Worm (Caenorhabditis elegans) whole organism, mixed stage, embryonic: Measurements from ENCODE around the gene Y39B6A.29.

Experiments
- M03D4.4 ChIP-seq: sonication (generic microtip); optimal IDR thresholded peaks from 2 replicates; lab custom pipeline; 2017; ENCODE audit warnings: mild to moderate bottlenecking, missing genetic modification characterization, missing compliant biosample characterization
- bed-3 ChIP-seq: fragments of 200-800 bp; sonication (Bioruptor generic); optimal IDR thresholded peaks from 3 replicates; lab custom pipeline; 2018; ENCODE audit warnings: mild to moderate bottlenecking, missing genetic modification characterization, moderate library complexity, missing compliant biosample characterization
- blmp-1 ChIP-seq: fragments of 150-350 bp; optimal IDR thresholded peaks from 2 replicates; lab custom pipeline; 2014; ENCODE audit warnings: missing biosample characterization, missing genetic modification characterization
- ceh-39 ChIP-seq: fragments of 150-350 bp; optimal IDR thresholded peaks from 2 replicates; lab custom pipeline; 2014; ENCODE audit warnings: missing biosample characterization, missing genetic modification characterization
- ceh-43 ChIP-seq: fragments of 200-800 bp; sonication (Bioruptor generic); optimal IDR thresholded peaks from 2 replicates; lab custom pipeline; 2018; ENCODE audit warnings: mild to moderate bottlenecking, missing genetic modification characterization, moderate library complexity, missing compliant biosample characterization
- ceh-83 ChIP-seq: fragments of 200-800 bp; sonication (Bioruptor generic); optimal IDR thresholded peaks from 2 replicates; lab custom pipeline; 2018; ENCODE audit warnings: mild to moderate bottlenecking, missing genetic modification characterization, missing compliant biosample characterization
- ces-1 ChIP-seq: fragments of 150-350 bp; optimal IDR thresholded peaks from 2 replicates; lab custom pipeline; 2014; ENCODE audit warnings: missing biosample characterization, missing genetic modification reagents, missing genetic modification characterization
- drap-1 ChIP-seq: fragments of 200-800 bp; sonication (Bioruptor generic); optimal IDR thresholded peaks from 3 replicates; lab custom pipeline; 2018; ENCODE audit warnings: mild to moderate bottlenecking, missing genetic modification characterization, missing compliant biosample characterization
- elt-1 ChIP-seq: sonication (generic microtip); optimal IDR thresholded peaks from 2 replicates; lab custom pipeline; 2017; ENCODE audit warnings: missing genetic modification characterization, mild to moderate bottlenecking, missing compliant biosample characterization, antibody characterized with exemption, moderate library complexity, borderline replicate concordance; ENCODE audit not compliant: insufficient read depth
- elt-3 ChIP-seq: fragments of 150-350 bp; optimal IDR thresholded peaks from 2 replicates; lab custom pipeline; 2014; ENCODE audit warnings: missing biosample characterization, missing genetic modification characterization
- flh-1 ChIP-seq: fragments of 200-800 bp; sonication (Bioruptor generic); optimal IDR thresholded peaks from 2 replicates; lab custom pipeline; 2018; ENCODE audit warnings: mild to moderate bottlenecking, missing genetic modification characterization, moderate library complexity, missing compliant biosample characterization
- ham-2 ChIP-seq: fragments of 200-800 bp; sonication (Bioruptor generic); optimal IDR thresholded peaks from 2 replicates; lab custom pipeline; 2018; ENCODE audit warnings: mild to moderate bottlenecking, missing genetic modification characterization, missing compliant biosample characterization
- hlh-1 ChIP-seq: fragments of 150-350 bp; optimal IDR thresholded peaks from 2 replicates; lab custom pipeline; 2014; ENCODE audit warnings: missing biosample characterization, missing genetic modification reagents, missing genetic modification characterization
- lin-13 ChIP-seq: fragments of 150-350 bp; optimal IDR thresholded peaks from 2 replicates; lab custom pipeline; 2014; ENCODE audit warnings: missing biosample characterization, missing genetic modification characterization
- lin-32 ChIP-seq: fragments of 200-800 bp; sonication (Bioruptor generic); optimal IDR thresholded peaks from 2 replicates; lab custom pipeline; 2018; ENCODE audit warnings: mild to moderate bottlenecking, missing genetic modification characterization, missing compliant biosample characterization
- lsy-2 ChIP-seq: fragments of 150-350 bp; optimal IDR thresholded peaks from 2 replicates; lab custom pipeline; 2014; ENCODE audit warnings: missing biosample characterization, missing genetic modification characterization
- mab-5 ChIP-seq: fragments of 150-350 bp; optimal IDR thresholded peaks from 2 replicates; lab custom pipeline; 2014; ENCODE audit warnings: missing biosample characterization, missing genetic modification characterization
- mep-1 ChIP-seq: fragments of 150-350 bp; optimal IDR thresholded peaks from 2 replicates; lab custom pipeline; 2017; ENCODE audit warnings: missing biosample characterization, missing genetic modification reagents, missing genetic modification characterization, inconsistent platforms
- mls-2 ChIP-seq: sonication (generic microtip); optimal IDR thresholded peaks from 2 replicates; lab custom pipeline; 2016; ENCODE audit warnings: mild to moderate bottlenecking, missing genetic modification characterization, moderate library complexity, missing compliant biosample characterization
- nhr-12 ChIP-seq: fragments of 150-350 bp; optimal IDR thresholded peaks from 2 replicates; lab custom pipeline; 2014; ENCODE audit warnings: missing biosample characterization, missing genetic modification characterization
- nhr-237 ChIP-seq: fragments of 150-350 bp; optimal IDR thresholded peaks from 2 replicates; lab custom pipeline; 2014; ENCODE audit warnings: missing biosample characterization, missing genetic modification characterization
- nhr-28 ChIP-seq: fragments of 150-350 bp; optimal IDR thresholded peaks from 2 replicates; lab custom pipeline; 2014; ENCODE audit warnings: missing biosample characterization, missing genetic modification characterization
- nhr-76 ChIP-seq: sonication (generic microtip); optimal IDR thresholded peaks from 2 replicates; lab custom pipeline; 2017; ENCODE audit warnings: missing biosample characterization, missing genetic modification characterization
- sem-2 ChIP-seq: fragments of 200-800 bp; sonication (Bioruptor generic); optimal IDR thresholded peaks from 2 replicates; lab custom pipeline; 2018; ENCODE audit warnings: mild to moderate bottlenecking, missing genetic modification characterization, missing compliant biosample characterization
- snpc-4 ChIP-seq: fragments of 150-350 bp; optimal IDR thresholded peaks from 2 replicates; lab custom pipeline; 2014; ENCODE audit warnings: missing biosample characterization, missing genetic modification characterization
- sptf-1 ChIP-seq: sonication (generic microtip); optimal IDR thresholded peaks from 2 replicates; lab custom pipeline; 2017; ENCODE audit warnings: mild to moderate bottlenecking, missing genetic modification characterization, moderate library complexity, missing compliant biosample characterization
- tbx-8 ChIP-seq: fragments of 200-800 bp; sonication (Bioruptor generic); optimal IDR thresholded peaks from 2 replicates; lab custom pipeline; 2018; ENCODE audit warnings: mild to moderate bottlenecking, missing genetic modification characterization, moderate library complexity, missing compliant biosample characterization
- unc-120 ChIP-seq: sonication (generic microtip); optimal IDR thresholded peaks from 2 replicates; lab custom pipeline; 2017; ENCODE audit warnings: missing genetic modification characterization, missing compliant biosample characterization; ENCODE audit not compliant: poor library complexity, severe bottlenecking
- unc-39 ChIP-seq: fragments of 150-350 bp; optimal IDR thresholded peaks from 2 replicates; lab custom pipeline; 2014; ENCODE audit warnings: missing biosample characterization, missing genetic modification characterization
- unc-62 ChIP-seq: fragments of 150-350 bp; optimal IDR thresholded peaks from 2 replicates; lab custom pipeline; 2014; ENCODE audit warnings: missing biosample characterization, missing genetic modification reagents, missing genetic modification characterization
- zip-8 ChIP-seq: fragments of 150-350 bp; optimal IDR thresholded peaks from 2 replicates; lab custom pipeline; 2014; ENCODE audit warnings: missing biosample characterization, missing genetic modification characterization
- ztf-11 ChIP-seq: fragments of 150-350 bp; optimal IDR thresholded peaks from 2 replicates; lab custom pipeline; 2014; ENCODE audit warnings: missing biosample characterization, missing genetic modification characterization

Y39B6A.29 gene

ce11 chrV:19010405-19010804 is 14.2 kb downstream of the Y39B6A.29 start:
- TF ChIP-seq ceh-39 (tag; lab: Kevin White, UChicago) (no peak), ceh-43 (no peak), unc-120 (tag; lab: Kevin White, UChicago) (no peak), mls-2 (tag; lab: Kevin White, UChicago) (no peak), lin-13 (tag; lab: Kevin White, UChicago) (no peak), sem-2 (no peak), tbx-8 (no peak), bed-3 (GFP tag; lab: Kevin White, UChicago) (no peak), lsy-2 (tag; lab: Kevin White, UChicago) (no peak), nhr-28 (tag; lab: Kevin White, UChicago) (no peak), snpc-4 (tag; lab: Kevin White, UChicago) (no peak), ztf-11 (no peak), M03D4.4 (no peak), elt-1 (tag; lab: Kevin White, UChicago) (no peak)

- TF ChIP-seq flh-1 (GFP tag; lab: Kevin White, UChicago) (no peak), blmp-1 (no peak), lin-13 (tag; lab: Kevin White, UChicago) (no peak), unc-62 (GFP tag; lab: Kevin White, UChicago) (no peak), M03D4.4 (no peak), ham-2 (GFP tag; lab: Kevin White, UChicago) (no peak), ceh-43 (no peak), nhr-237 (tag; lab: Kevin White, UChicago) (no peak), mep-1 (tag; lab: Kevin White, UChicago) (no peak), zip-8 (tag; lab: Kevin White, UChicago) (no peak), unc-39 (tag; lab: Kevin White, UChicago) (no peak), sem-2 (no peak), lin-32 (GFP tag; lab: Kevin White, UChicago) (no peak), elt-3 (no peak)
These were observed 22.9 kb downstream of the Y39B6A.29 start, which contains the start of gene Y39B6A.33 for ce11 chrV:19001656-19002055. Gene Y39B6A.33, plus strand, starts transcription at chrV:19001956.

- TF ChIP-seq M03D4.4 (peak; percentile 21), mep-1 (tag; lab: Kevin White, UChicago) (no peak), nhr-76 (no peak), ces-1 (GFP tag; lab: Kevin White, UChicago) (peak; percentile 38), zip-8 (tag; lab: Kevin White, UChicago) (peak; percentile 75), hlh-1 (peak; percentile 1), drap-1 (GFP tag; lab: Kevin White, UChicago) (peak; percentile 24)
These were observed 23.6 kb downstream of the Y39B6A.29 start, which contains the start of gene Y39B6A.34 for ce11 chrV:19001016-19001415. Gene Y39B6A.34, plus strand, starts transcription at chrV:19001018.

ce11 chrV:19000542-19000941 is 24.0 kb downstream of the Y39B6A.29 start:
- TF ChIP-seq hlh-1 (no peak), sem-2 (no peak), mab-5 (tag; lab: Kevin White, UChicago) (no peak), mls-2 (tag; lab: Kevin White, UChicago) (no peak), mep-1 (tag; lab: Kevin White, UChicago) (no peak), nhr-237 (tag; lab: Kevin White, UChicago) (no peak), ceh-43 (no peak), drap-1 (GFP tag; lab: Kevin White, UChicago) (no peak), nhr-12 (tag; lab: Kevin White, UChicago) (no peak), nhr-76 (no peak), flh-1 (GFP tag; lab: Kevin White, UChicago) (no peak), M03D4.4 (no peak), ham-2 (GFP tag; lab: Kevin White, UChicago) (no peak), ceh-39 (tag; lab: Kevin White, UChicago) (no peak), ceh-83 (GFP tag; lab: Kevin White, UChicago) (no peak), blmp-1 (no peak), sptf-1 (tag; lab: Kevin White, UChicago) (no peak), tbx-8 (no peak)
- TF ChIP-seq, all 35 proteins: peak for 0

ce11 chrV:18998045-18998444 is 26.5 kb downstream of the Y39B6A.29 start, which contains the start of gene tgt-2:
Gene tgt-2, plus strand, starts transcription at chrV:18998345.
- TF ChIP-seq elt-1 (tag; lab: Kevin White, UChicago) (no peak), hlh-1 (no peak), drap-1 (GFP tag; lab: Kevin White, UChicago) (no peak), nhr-28 (tag; lab: Kevin White, UChicago) (no peak), nhr-237 (tag; lab: Kevin White, UChicago) (no peak), unc-120 (tag; lab: Kevin White, UChicago) (no peak)
